Fruit fly (Drosophila melanogaster) whole organism, adult: ENCODE measurements around the gene Zn72D.

ENCODE experiments used
- CG11617 ChIP-seq: fragments of 200-800 bp; sonication (Bioruptor generic); optimal IDR thresholded peaks from 2 replicates; lab custom pipeline; 2017; ENCODE audit warnings: mild to moderate bottlenecking, missing biosample characterization, missing genetic modification reagents, missing genetic modification characterization
- CG14711 ChIP-seq: fragments of 200-800 bp; sonication (Bioruptor generic); optimal IDR thresholded peaks from 2 replicates; lab custom pipeline; 2018; ENCODE audit warnings: missing biosample characterization, mild to moderate bottlenecking, missing genetic modification characterization, moderate library complexity
- CG1620 ChIP-seq: fragments of 200-800 bp; sonication (Bioruptor generic); optimal IDR thresholded peaks from 2 replicates; lab custom pipeline; 2016; ENCODE audit warnings: missing biosample characterization, missing genetic modification characterization
- CG7101 ChIP-seq: fragments of 200-800 bp; sonication (Bioruptor generic); optimal IDR thresholded peaks from 2 replicates; lab custom pipeline; 2018; ENCODE audit warnings: missing biosample characterization, mild to moderate bottlenecking, missing genetic modification characterization, moderate library complexity
- Clk ChIP-seq: fragments of 200-800 bp; sonication (Bioruptor generic); optimal IDR thresholded peaks from 2 replicates; lab custom pipeline; 2017; ENCODE audit warnings: missing biosample characterization, missing genetic modification characterization
- Crg-1 ChIP-seq: fragments of 200-800 bp; sonication (Bioruptor generic); optimal IDR thresholded peaks from 2 replicates; lab custom pipeline; 2016; ENCODE audit warnings: missing biosample characterization, missing genetic modification characterization
- Hr96 ChIP-seq: fragments of 200-800 bp; sonication (Bioruptor generic); optimal IDR thresholded peaks from 2 replicates; lab custom pipeline; 2016; ENCODE audit warnings: missing biosample characterization, missing genetic modification characterization
- Mnt ChIP-seq: fragments of 200-800 bp; sonication (Bioruptor generic); optimal IDR thresholded peaks from 2 replicates; lab custom pipeline; 2016; ENCODE audit warnings: missing biosample characterization, mild to moderate bottlenecking, missing genetic modification characterization
- bab1 ChIP-seq: fragments of 200-800 bp; sonication (Bioruptor generic); optimal IDR thresholded peaks from 3 replicates; lab custom pipeline; 2019; ENCODE audit warnings: missing biosample characterization, mild to moderate bottlenecking, missing genetic modification characterization, moderate library complexity
- cnc ChIP-seq, 2 experiments: fragments of >200 bp; optimal IDR thresholded peaks; 2 replicates each; lab custom pipeline; 2017
- kay ChIP-seq: fragments of 200-800 bp; sonication (Bioruptor generic); peaks from one replicate; lab custom pipeline; 2016; ENCODE audit warnings: missing biosample characterization, missing genetic modification characterization, borderline replicate concordance
- pad ChIP-seq: fragments of 200-800 bp; sonication (Bioruptor generic); optimal IDR thresholded peaks from 3 replicates; lab custom pipeline; 2017; ENCODE audit warnings: missing biosample characterization, missing genetic modification characterization, mild to moderate bottlenecking, moderate library complexity, missing genetic modification reagents
- tj ChIP-seq: fragments of 200-800 bp; sonication (Bioruptor generic); optimal IDR thresholded peaks from 3 replicates; lab custom pipeline; 2017; ENCODE audit warnings: missing biosample characterization, mild to moderate bottlenecking, missing genetic modification characterization, moderate library complexity
- toe ChIP-seq: fragments of 200-800 bp; sonication (Bioruptor generic); optimal IDR thresholded peaks from 2 replicates; lab custom pipeline; 2016; ENCODE audit warnings: missing biosample characterization, missing genetic modification characterization

DNA sequence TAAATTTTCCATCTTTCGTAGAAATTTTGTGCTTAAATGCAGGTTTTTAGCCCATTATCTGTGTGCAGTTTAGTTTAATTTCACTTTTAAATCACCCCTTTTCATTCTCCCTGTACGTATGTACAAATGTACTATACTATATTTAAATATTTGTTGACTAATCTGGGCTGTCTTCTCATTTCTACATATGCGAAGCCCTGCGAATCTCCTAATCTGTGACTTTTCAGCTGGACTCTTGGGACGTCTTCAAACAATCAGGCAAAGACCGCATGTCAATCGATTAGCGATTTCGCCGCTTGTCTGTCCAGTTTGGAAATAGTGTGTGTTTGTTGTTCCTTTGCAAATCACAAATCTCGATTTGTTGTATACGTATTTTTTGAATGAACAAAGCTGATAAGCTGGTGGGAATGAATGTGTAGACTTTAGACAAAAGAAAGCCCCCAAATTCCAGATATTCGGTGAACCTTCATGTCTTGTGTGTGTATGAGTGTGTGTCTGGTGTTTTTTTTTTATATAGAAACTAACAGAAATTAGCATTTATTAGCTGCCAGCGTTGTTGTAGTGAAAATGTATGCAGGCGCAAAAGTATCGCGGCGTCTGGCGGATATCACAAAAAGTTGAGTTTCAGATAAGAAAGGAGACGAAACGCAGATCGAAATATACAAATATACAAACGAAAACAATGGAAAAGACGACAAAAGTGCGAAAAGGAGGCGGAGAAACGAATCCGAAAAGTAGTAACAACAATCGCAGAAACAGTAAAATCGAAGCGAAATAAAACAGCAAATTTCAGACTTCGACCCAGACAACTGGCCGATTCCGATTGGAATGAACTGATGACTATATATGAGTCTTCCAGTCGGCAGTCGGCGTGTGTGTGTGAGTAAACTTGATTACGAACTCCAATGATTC is 47.0 kb upstream of the Zn72D start:
- TF ChIP-seq bab1 (GFP tag; lab: Kevin White, UChicago) (no peak), cnc (optimal IDR thresholded peaks at IDR 0.05; lab: Kevin White, UChicago) (no peak), Mnt (GFP tag; lab: Kevin White, UChicago) (no peak), Hr96 (GFP tag; lab: Kevin White, UChicago) (no peak), Clk (no peak), tj (GFP tag; lab: Kevin White, UChicago) (no peak), CG7101 (no peak), kay (GFP tag; lab: Kevin White, UChicago) (peak; percentile 94), CG1620 (no peak), toe (GFP tag; lab: Kevin White, UChicago) (no peak), CG11617 (no peak), Crg-1 (GFP tag; lab: Kevin White, UChicago) (no peak), CG14711 (tag; lab: Kevin White, UChicago) (no peak), pad (GFP tag; lab: Kevin White, UChicago) (no peak)
